Fruit fly (Drosophila melanogaster): ENCODE results near the gene CG5418.

dm6 chr2L:12500405-12500804 lies 47.4 kb upstream of the CG5418 start:
- TF ChIP-seq CG17829 (tag; optimal IDR thresholded peaks at IDR 0.05) (no peak), Hr39 (optimal IDR thresholded peaks at IDR 0.05) (no peak), ro (GFP tag; IDR thresholded peaks at IDR 0.05) (no peak)
